Worm (Caenorhabditis elegans) whole organism, L3 larva: ENCODE results near the gene nep-17.

Source experiments
- R02D3.7 ChIP-seq: fragments of 150-350 bp; optimal IDR thresholded peaks from 2 replicates; lab custom pipeline; 2014; ENCODE audit warnings: missing biosample characterization, missing genetic modification characterization
- ZK546.5 ChIP-seq: sonication (generic microtip); optimal IDR thresholded peaks from 2 replicates; lab custom pipeline; 2017; ENCODE audit warnings: missing biosample characterization, missing genetic modification characterization
- aly-2 ChIP-seq: fragments of 150-350 bp; optimal IDR thresholded peaks from 2 replicates; lab custom pipeline; 2014; ENCODE audit warnings: missing biosample characterization, missing genetic modification characterization
- ama-1 ChIP-seq: fragments of 150-350 bp; optimal IDR thresholded peaks from 2 replicates; lab custom pipeline; 2018
- ceh-16 ChIP-seq: sonication (generic microtip); optimal IDR thresholded peaks from 2 replicates; lab custom pipeline; 2017; ENCODE audit warnings: missing biosample characterization, missing genetic modification characterization
- ceh-28 ChIP-seq: fragments of 150-350 bp; optimal IDR thresholded peaks from 2 replicates; lab custom pipeline; 2014; ENCODE audit warnings: missing biosample characterization, missing genetic modification reagents, missing genetic modification characterization
- ceh-82 ChIP-seq: fragments of 150-350 bp; optimal IDR thresholded peaks from 2 replicates; lab custom pipeline; 2014; ENCODE audit warnings: missing biosample characterization, missing genetic modification characterization
- daf-12 ChIP-seq: fragments of 150-350 bp; optimal IDR thresholded peaks from 2 replicates; lab custom pipeline; 2014; ENCODE audit warnings: missing biosample characterization, missing genetic modification reagents, missing genetic modification characterization
- egl-5 ChIP-seq: fragments of 150-350 bp; optimal IDR thresholded peaks from 2 replicates; lab custom pipeline; 2017; ENCODE audit warnings: missing biosample characterization, missing genetic modification reagents, missing genetic modification characterization, inconsistent platforms
- elt-1 ChIP-seq: fragments of 150-350 bp; optimal IDR thresholded peaks from 2 replicates; lab custom pipeline; 2014; ENCODE audit warnings: missing biosample characterization, missing genetic modification characterization
- elt-2 ChIP-seq: sonication (generic microtip); optimal IDR thresholded peaks from 2 replicates; lab custom pipeline; 2016; ENCODE audit warnings: missing genetic modification reagents, mild to moderate bottlenecking, missing genetic modification characterization, missing compliant biosample characterization
- elt-3 ChIP-seq, 3 experiments: fragments of 150-350 bp in 1 of 3; sonication (generic microtip) in 2 of 3; optimal IDR thresholded peaks; 2 replicates in 2 of 3; 4 replicates in 1 of 3; lab custom pipeline; 2014 to 2017; ENCODE audit warnings: missing biosample characterization in 3 of 3, missing genetic modification characterization in 3 of 3
- fkh-10 ChIP-seq: sonication (generic microtip); optimal IDR thresholded peaks from 2 replicates; lab custom pipeline; 2017; ENCODE audit warnings: missing biosample characterization, missing genetic modification reagents, missing genetic modification characterization
- fkh-2 ChIP-seq: fragments of 150-350 bp; optimal IDR thresholded peaks from 2 replicates; lab custom pipeline; 2014; ENCODE audit warnings: missing biosample characterization, missing genetic modification reagents, missing genetic modification characterization
- fos-1 ChIP-seq: fragments of 150-350 bp; optimal IDR thresholded peaks from 2 replicates; lab custom pipeline; 2014; ENCODE audit warnings: missing biosample characterization, missing genetic modification characterization
- hmg-11 ChIP-seq: sonication (generic microtip); optimal IDR thresholded peaks from 2 replicates; lab custom pipeline; 2016; ENCODE audit warnings: missing genetic modification characterization, missing compliant biosample characterization
- jun-1 ChIP-seq: fragments of 150-350 bp; optimal IDR thresholded peaks from 2 replicates; lab custom pipeline; 2014; ENCODE audit warnings: missing biosample characterization, missing genetic modification reagents, missing genetic modification characterization
- lin-15B ChIP-seq: fragments of 150-350 bp; optimal IDR thresholded peaks from 2 replicates; lab custom pipeline; 2014; ENCODE audit warnings: missing biosample characterization, missing genetic modification characterization
- lin-39 ChIP-seq: fragments of 150-350 bp; optimal IDR thresholded peaks from 2 replicates; lab custom pipeline; 2018; ENCODE audit warnings: missing biosample characterization, missing genetic modification reagents, missing genetic modification characterization
- mdl-1 ChIP-seq: fragments of 150-350 bp; optimal IDR thresholded peaks from 2 replicates; lab custom pipeline; 2014; ENCODE audit warnings: missing biosample characterization, missing genetic modification characterization
- mml-1 ChIP-seq: fragments of 150-350 bp; sonication (generic microtip); optimal IDR thresholded peaks from 3 replicates; lab custom pipeline; 2014; ENCODE audit warnings: missing biosample characterization, missing genetic modification characterization
- nfya-1 ChIP-seq: sonication (generic microtip); optimal IDR thresholded peaks from 2 replicates; lab custom pipeline; 2017; ENCODE audit warnings: missing genetic modification characterization, mild to moderate bottlenecking, missing compliant biosample characterization, antibody characterized with exemption, moderate library complexity; ENCODE audit not compliant: insufficient read depth
- nhr-11 ChIP-seq: fragments of 150-350 bp; optimal IDR thresholded peaks from 2 replicates; lab custom pipeline; 2014; ENCODE audit warnings: missing biosample characterization, missing genetic modification characterization
- nhr-12 ChIP-seq: fragments of 150-350 bp; optimal IDR thresholded peaks from 2 replicates; lab custom pipeline; 2014; ENCODE audit warnings: missing biosample characterization, missing genetic modification characterization
- nhr-23 ChIP-seq: fragments of 150-350 bp; optimal IDR thresholded peaks from 2 replicates; lab custom pipeline; 2014; ENCODE audit warnings: missing biosample characterization, missing genetic modification reagents, missing genetic modification characterization
- nhr-237 ChIP-seq: fragments of 150-350 bp; optimal IDR thresholded peaks from 2 replicates; lab custom pipeline; 2014; ENCODE audit warnings: missing biosample characterization, missing genetic modification characterization
- nhr-25 ChIP-seq: sonication (generic microtip); optimal IDR thresholded peaks from 2 replicates; lab custom pipeline; 2017; ENCODE audit warnings: missing biosample characterization, missing genetic modification characterization
- nhr-76 ChIP-seq: fragments of 150-350 bp; sonication (generic microtip); optimal IDR thresholded peaks from 5 replicates; lab custom pipeline; 2014; ENCODE audit warnings: missing biosample characterization, missing genetic modification characterization
- nhr-77 ChIP-seq: fragments of 150-350 bp; optimal IDR thresholded peaks from 2 replicates; lab custom pipeline; 2014; ENCODE audit warnings: missing biosample characterization, missing genetic modification characterization
- pha-4 ChIP-seq: fragments of 150-350 bp; optimal IDR thresholded peaks from 2 replicates; lab custom pipeline; 2014; ENCODE audit warnings: missing biosample characterization, missing genetic modification reagents, missing genetic modification characterization
- pqm-1 ChIP-seq: fragments of 150-350 bp; optimal IDR thresholded peaks from 2 replicates; lab custom pipeline; 2017; ENCODE audit warnings: missing biosample characterization, missing genetic modification characterization, inconsistent platforms
- sea-2 ChIP-seq: fragments of 150-350 bp; sonication (generic microtip); optimal IDR thresholded peaks from 4 replicates; lab custom pipeline; 2014; ENCODE audit warnings: missing biosample characterization, missing genetic modification reagents, missing genetic modification characterization
- skn-1 ChIP-seq: fragments of 150-350 bp; optimal IDR thresholded peaks from 2 replicates; lab custom pipeline; 2014; ENCODE audit warnings: missing biosample characterization, missing genetic modification characterization
- snpc-4 ChIP-seq: fragments of 150-350 bp; optimal IDR thresholded peaks from 2 replicates; lab custom pipeline; 2014; ENCODE audit warnings: missing biosample characterization, missing genetic modification characterization
- tbx-2 ChIP-seq: sonication (generic microtip); optimal IDR thresholded peaks from 2 replicates; lab custom pipeline; 2016; ENCODE audit warnings: mild to moderate bottlenecking, missing genetic modification characterization, missing compliant biosample characterization
- unc-62 ChIP-seq: fragments of 150-350 bp; sonication (generic microtip); optimal IDR thresholded peaks from 4 replicates; lab custom pipeline; 2014; ENCODE audit warnings: missing biosample characterization, missing genetic modification reagents, missing genetic modification characterization
- zag-1 ChIP-seq: fragments of 150-350 bp; optimal IDR thresholded peaks from 2 replicates; lab custom pipeline; 2014; ENCODE audit warnings: missing biosample characterization, missing genetic modification characterization
- ztf-11 ChIP-seq: fragments of 150-350 bp; optimal IDR thresholded peaks from 2 replicates; lab custom pipeline; 2014; ENCODE audit warnings: missing biosample characterization, missing genetic modification characterization
- ztf-4 ChIP-seq: fragments of 150-350 bp; optimal IDR thresholded peaks from 2 replicates; lab custom pipeline; 2014; ENCODE audit warnings: missing biosample characterization, missing genetic modification characterization

Gene nep-17

DNA sequence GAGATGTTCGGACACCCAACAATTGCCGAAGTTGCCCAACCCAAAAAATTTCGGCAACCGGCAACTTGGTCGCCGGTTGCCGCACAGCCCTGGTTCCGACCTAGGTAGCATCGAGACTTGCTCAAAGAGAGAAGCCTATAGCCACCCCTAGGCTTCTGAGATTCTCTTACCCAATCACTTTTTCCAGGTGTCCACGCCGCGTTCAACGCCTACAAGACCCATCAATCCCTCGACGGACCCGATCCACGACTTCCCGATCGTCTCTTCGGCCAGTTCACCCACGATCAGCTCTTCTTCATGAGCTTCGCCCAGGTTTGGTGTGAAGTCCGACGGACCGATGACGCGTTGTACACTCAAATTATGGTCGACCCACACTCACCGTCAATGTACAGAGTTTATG is 8.2 kb downstream of the nep-17 start:
- TF ChIP-seq aly-2 (tag; lab: Kevin White, UChicago) (no peak), mdl-1 (tag; lab: Kevin White, UChicago) (no peak), elt-1 (tag; lab: Kevin White, UChicago) (no peak), nhr-237 (tag; lab: Kevin White, UChicago) (no peak), sea-2 (no peak), mml-1 (tag; lab: Kevin White, UChicago) (no peak), tbx-2 (tag; lab: Kevin White, UChicago) (no peak), nhr-77 (tag; lab: Kevin White, UChicago) (no peak), nfya-1 (tag; lab: Kevin White, UChicago) (no peak), hmg-11 (tag; lab: Kevin White, UChicago) (no peak), lin-15B (tag; lab: Kevin White, UChicago) (no peak), nhr-76 (tag; lab: Kevin White, UChicago) (no peak), ztf-4 (tag; lab: Kevin White, UChicago) (no peak), jun-1 (tag; lab: Kevin White, UChicago) (no peak), ceh-16 (tag; lab: Kevin White, UChicago) (no peak)

DNA sequence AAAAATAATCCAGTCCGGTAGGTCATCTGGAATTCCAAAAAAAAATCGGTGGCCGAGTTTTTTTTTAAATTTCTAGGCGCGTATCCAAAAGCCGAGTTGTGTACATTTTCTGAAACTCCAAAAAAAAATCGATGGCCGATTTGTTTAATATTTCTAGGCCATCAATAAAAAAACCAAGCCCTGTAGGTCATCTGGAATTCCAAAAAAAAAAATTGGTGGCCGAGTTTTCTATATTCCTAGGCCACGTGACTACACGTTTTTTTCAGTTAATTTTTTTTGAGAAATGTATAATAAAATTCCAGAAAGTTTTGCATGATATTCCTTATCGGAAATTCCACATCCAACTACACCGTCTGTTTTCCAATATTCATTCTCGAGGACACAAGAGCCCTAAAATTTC is 10.0 kb downstream of the nep-17 start, which contains the start of gene sre-45:
Gene sre-45 (plus strand): TSS at position 301 of the 400 bp plus-strand sequence.
- TF ChIP-seq nhr-237 (tag; lab: Kevin White, UChicago) (no peak), zag-1 (tag; lab: Kevin White, UChicago) (no peak), nhr-76 (tag; lab: Kevin White, UChicago) (no peak), sea-2 (no peak), elt-2 (tag; lab: Kevin White, UChicago) (no peak), nhr-25 (tag; lab: Kevin White, UChicago) (no peak), daf-12 (tag; lab: Kevin White, UChicago) (no peak), pha-4 (tag; lab: Kevin White, UChicago) (no peak), nhr-77 (tag; lab: Kevin White, UChicago) (no peak), ceh-82 (tag; lab: Kevin White, UChicago) (no peak)

DNA sequence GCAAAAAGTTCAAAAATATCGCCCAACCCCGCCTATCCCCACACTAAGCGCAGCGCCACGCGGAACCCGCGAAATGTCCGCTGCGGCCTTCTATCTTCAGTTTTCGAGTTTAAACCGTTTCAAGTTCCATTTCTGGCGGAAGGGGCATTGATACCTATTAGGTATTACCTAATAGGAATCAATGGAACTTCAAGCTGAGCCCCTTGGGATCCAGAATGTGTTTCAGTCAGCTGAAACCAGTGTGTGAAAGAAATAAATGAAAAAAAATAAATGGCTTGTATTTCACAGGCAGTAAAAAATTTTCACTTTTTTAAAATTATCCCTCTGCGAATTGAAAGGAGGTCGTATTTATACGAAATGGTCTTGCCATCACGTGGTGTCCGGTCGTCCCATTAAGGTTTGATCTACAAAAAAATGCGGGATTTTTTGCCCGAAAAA is 13.6 kb downstream of the nep-17 start:
- no peak for TF ChIP-seq mdl-1 (tag; lab: Kevin White, UChicago)
- TF ChIP-seq snpc-4 (tag; lab: Kevin White, UChicago), result peak; percentile 92
- TF ChIP-seq fkh-2 (tag; lab: Kevin White, UChicago), result no peak
- TF ChIP-seq nhr-11 (tag; lab: Kevin White, UChicago), result no peak
- TF ChIP-seq hmg-11 (tag; lab: Kevin White, UChicago), result no peak
- TF ChIP-seq elt-3 (tag; optimal IDR thresholded peaks at IDR 0.05; lab: Kevin White, UChicago), result peak in 1 of 3 experiments; percentile 21

DNA sequence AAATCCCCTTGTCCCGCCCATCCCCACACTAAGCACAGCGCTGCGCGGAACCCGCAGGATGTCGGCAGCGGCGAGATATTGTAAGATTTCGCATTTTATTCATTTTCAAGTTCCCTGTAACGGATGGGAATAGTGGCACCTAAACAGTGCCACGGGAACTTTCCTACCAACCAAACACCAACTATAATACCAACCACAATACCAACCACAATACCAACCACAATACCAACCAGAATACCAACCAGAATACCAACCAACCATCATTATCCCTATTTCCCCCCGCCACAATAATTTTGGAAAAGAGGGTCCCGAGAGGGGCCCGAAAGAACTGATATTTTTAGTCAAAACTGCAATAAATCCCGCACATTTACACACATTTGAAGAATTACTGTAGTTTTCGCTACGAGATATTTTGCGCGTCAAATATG is 14.4 kb downstream of the nep-17 start:
- TF ChIP-seq lin-39 (tag; lab: Kevin White, UChicago) (no peak), snpc-4 (tag; lab: Kevin White, UChicago) (peak; percentile 89), ama-1 (lab: Kevin White, UChicago) (peak; percentile 77), unc-62 (GFP tag; lab: Kevin White, UChicago) (no peak)
- TF ChIP-seq, all 47 proteins: peak for 2

DNA sequence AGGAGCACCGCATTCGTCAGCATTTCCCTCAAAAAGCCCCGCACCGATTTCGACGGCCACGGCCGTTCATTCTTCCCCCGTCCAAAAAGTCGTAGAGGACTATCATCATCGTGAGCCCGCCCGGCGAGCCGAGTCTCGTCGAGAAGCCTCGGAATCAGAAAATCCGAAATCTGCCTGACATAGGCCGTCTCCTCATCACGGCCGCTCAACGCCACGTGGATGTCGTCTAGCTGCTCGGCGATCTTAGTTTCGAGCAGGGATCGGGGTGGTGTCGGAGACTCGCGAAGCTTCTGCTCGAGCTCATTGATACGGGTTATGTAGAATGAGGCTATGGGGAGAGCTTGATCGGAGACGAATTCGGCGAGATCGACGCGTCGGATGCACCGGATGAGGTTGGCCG is 21.5 kb downstream of the nep-17 start:
- no peak for TF ChIP-seq skn-1
- TF ChIP-seq aly-2 (tag; lab: Kevin White, UChicago), result no peak
- no peak for TF ChIP-seq fos-1
- no peak for TF ChIP-seq nhr-25 (tag; lab: Kevin White, UChicago)
- TF ChIP-seq jun-1 (tag; lab: Kevin White, UChicago), result no peak
- TF ChIP-seq elt-2 (tag; lab: Kevin White, UChicago), result no peak
- no peak for TF ChIP-seq nhr-11 (tag; lab: Kevin White, UChicago)
- no peak for TF ChIP-seq ztf-11 (tag; lab: Kevin White, UChicago)
- TF ChIP-seq nfya-1 (tag; lab: Kevin White, UChicago), result no peak
- TF ChIP-seq ceh-28 (tag; lab: Kevin White, UChicago), result no peak
- TF ChIP-seq nhr-12, result no peak
- no peak for TF ChIP-seq egl-5 (tag; lab: Kevin White, UChicago)
- TF ChIP-seq ZK546.5 (tag; lab: Kevin White, UChicago), result no peak
- no peak for TF ChIP-seq fkh-10
- TF ChIP-seq lin-39 (tag; lab: Kevin White, UChicago), result no peak
- TF ChIP-seq pqm-1 (tag; lab: Kevin White, UChicago), result no peak
- no peak for TF ChIP-seq nhr-23 (tag; lab: Kevin White, UChicago)
- no peak for TF ChIP-seq R02D3.7 (tag; lab: Kevin White, UChicago)
- no peak for TF ChIP-seq ama-1 (lab: Kevin White, UChicago)
